Worm (Caenorhabditis elegans): Measurements from ENCODE around the gene lron-1.
"Not testable (repeated sequence)": the region's sequence is repeated elsewhere in the genome, so short reads cannot be mapped to it uniquely, and the experiment has no call there.

Gene lron-1

ce11 chrX:14527559-14527958, 45.0 kb upstream of the lron-1 start, which contains the start of gene nspc-18:
Gene nspc-18 (minus strand): TSS chrX:14527659.
- TF ChIP-seq ceh-19 (GFP tag; optimal IDR thresholded peaks at IDR 0.05) (no peak), pros-1 (tag; optimal IDR thresholded peaks at IDR 0.05) (no peak), ama-1 (optimal IDR thresholded peaks at IDR 0.05) (no peak), ceh-45 (GFP tag; IDR thresholded peaks at IDR 0.05) (no peak), pat-9 (tag; optimal IDR thresholded peaks at IDR 0.05) (no peak), unc-55 (GFP tag; optimal IDR thresholded peaks at IDR 0.05) (no peak), elt-2 (tag; optimal IDR thresholded peaks at IDR 0.05) (no peak), tbx-2 (tag; optimal IDR thresholded peaks at IDR 0.05) (no peak), madf-2 (tag; optimal IDR thresholded peaks at IDR 0.05) (no peak), K09A11.1 (tag; optimal IDR thresholded peaks at IDR 0.05; ENCODE audit: insufficient read depth) (no peak), pha-2 (tag; optimal IDR thresholded peaks at IDR 0.05) (no peak), ref-2 (tag; optimal IDR thresholded peaks at IDR 0.05) (no peak), ceh-9 (tag; optimal IDR thresholded peaks at IDR 0.05) (no peak)

- not testable (repeated sequence) for TF ChIP-seq pha-4 (tag; optimal IDR thresholded peaks at IDR 0.05); ceh-19 (GFP tag; optimal IDR thresholded peaks at IDR 0.05); elt-4 (tag; optimal IDR thresholded peaks at IDR 0.05)
Observed at ce11 chrX:14528399-14528798, 44.1 kb upstream of the lron-1 start, which contains the start of gene nspc-19. Gene nspc-19 (plus strand): TSS chrX:14528699.

ce11 chrX:14530107-14530506, 42.4 kb upstream of the lron-1 start, which contains the start of gene nspc-20:
Gene nspc-20 (minus strand): TSS chrX:14530207.
- TF ChIP-seq Y22D7AL.16 (tag; optimal IDR thresholded peaks at IDR 0.05) (no peak), unc-42 (tag; optimal IDR thresholded peaks at IDR 0.05) (no peak), odd-2 (tag; optimal IDR thresholded peaks at IDR 0.05) (no peak), nhr-11 (tag; optimal IDR thresholded peaks at IDR 0.05) (no peak), nhr-232 (tag; optimal IDR thresholded peaks at IDR 0.05) (no peak), C08G9.2 (tag; optimal IDR thresholded peaks at IDR 0.05) (no peak), ahr-1 (tag; optimal IDR thresholded peaks at IDR 0.05) (no peak), K09A11.1 (tag; optimal IDR thresholded peaks at IDR 0.05; ENCODE audit: insufficient read depth) (no peak), sdc-2 (tag; optimal IDR thresholded peaks at IDR 0.05) (no peak), ceh-45 (GFP tag; IDR thresholded peaks at IDR 0.05) (no peak), madf-2 (tag; optimal IDR thresholded peaks at IDR 0.05) (no peak)

ce11 chrX:14534117-14534516, 38.4 kb upstream of the lron-1 start, which contains the start of gene T24C2.5:
Gene T24C2.5 (plus strand): TSS chrX:14534417.
- TF ChIP-seq ztf-16 (tag; optimal IDR thresholded peaks at IDR 0.05) (no peak), fkh-10 (GFP tag; optimal IDR thresholded peaks at IDR 0.05) (no peak), ceh-31 (tag; optimal IDR thresholded peaks at IDR 0.05) (no peak), dve-1 (tag; optimal IDR thresholded peaks at IDR 0.05) (no peak)

- TF ChIP-seq hlh-6 (tag; optimal IDR thresholded peaks at IDR 0.05), result no peak
- TF ChIP-seq ceh-30 (tag; optimal IDR thresholded peaks at IDR 0.05), result no peak
- TF ChIP-seq fkh-10 (GFP tag; optimal IDR thresholded peaks at IDR 0.05), result no peak
- no peak for TF ChIP-seq ztf-16 (tag; optimal IDR thresholded peaks at IDR 0.05)
- TF ChIP-seq gmeb-2 (tag; optimal IDR thresholded peaks at IDR 0.05), result no peak
- TF ChIP-seq odd-2 (tag; optimal IDR thresholded peaks at IDR 0.05), result no peak
- no peak for TF ChIP-seq ceh-9 (tag; optimal IDR thresholded peaks at IDR 0.05)
- no peak for TF ChIP-seq lim-6 (tag; optimal IDR thresholded peaks at IDR 0.05)
- no peak for TF ChIP-seq C08G9.2 (tag; optimal IDR thresholded peaks at IDR 0.05)
- no peak for TF ChIP-seq ceh-24 (tag; optimal IDR thresholded peaks at IDR 0.05)
- TF ChIP-seq pag-3 (tag; optimal IDR thresholded peaks at IDR 0.05; ENCODE audit: borderline replicate concordance), result no peak
- TF ChIP-seq unc-55 (GFP tag; optimal IDR thresholded peaks at IDR 0.05), result no peak
- no peak for TF ChIP-seq pros-1 (tag; optimal IDR thresholded peaks at IDR 0.05)
- TF ChIP-seq ceh-34 (tag; optimal IDR thresholded peaks at IDR 0.05), result no peak
- TF ChIP-seq ceh-45 (GFP tag; IDR thresholded peaks at IDR 0.05), result no peak
- no peak for TF ChIP-seq ceh-2 (tag; optimal IDR thresholded peaks at IDR 0.05)
- TF ChIP-seq ceh-14 (tag; optimal IDR thresholded peaks at IDR 0.05), result no peak
- TF ChIP-seq syd-9 (tag; optimal IDR thresholded peaks at IDR 0.05), result no peak
- TF ChIP-seq nhr-11 (tag; optimal IDR thresholded peaks at IDR 0.05), result no peak
Observed at ce11 chrX:14534596-14534995, 37.9 kb upstream of the lron-1 start.

Data from whole organism, late embryonic.